Fruit fly (Drosophila melanogaster) whole organism, embryonic: ENCODE results near the gene Nprl3.

Experiments used
- Bgb ChIP-seq: fragments of 200-800 bp; sonication (Bioruptor generic); IDR thresholded peaks from 2 replicates; pipeline ENCODE4 v1.3.6; 2022; ENCODE audit warnings: missing biosample characterization, missing genetic modification characterization; ENCODE audit not compliant: partially characterized antibody
- CG10366 ChIP-seq: fragments of 200-800 bp; sonication (Bioruptor generic); IDR thresholded peaks from 2 replicates; pipeline ENCODE4 v1.3.6; 2022; ENCODE audit warnings: missing biosample characterization, missing genetic modification characterization
- CG10959 ChIP-seq: fragments of 200-800 bp; sonication (Bioruptor generic); IDR thresholded peaks from 2 replicates; pipeline ENCODE4 v1.3.6; 2022; ENCODE audit warnings: missing biosample characterization, missing genetic modification characterization
- CG11456 ChIP-seq: fragments of 200-800 bp; sonication (Bioruptor generic); IDR thresholded peaks from 3 replicates; pipeline ENCODE4 v1.3.6; 2022; ENCODE audit warnings: missing biosample characterization, missing genetic modification characterization
- CG11504 ChIP-seq: fragments of 200-800 bp; sonication (Bioruptor generic); optimal IDR thresholded peaks from 3 replicates; lab custom pipeline; 2019; ENCODE audit warnings: missing biosample characterization, mild to moderate bottlenecking, missing genetic modification characterization, moderate library complexity
- CG15269 ChIP-seq: fragments of 200-800 bp; sonication (Bioruptor generic); optimal IDR thresholded peaks from 2 replicates; lab custom pipeline; 2018; ENCODE audit warnings: missing biosample characterization, mild to moderate bottlenecking, missing genetic modification characterization, moderate library complexity
- CG17361 ChIP-seq: fragments of 200-800 bp; sonication (Bioruptor generic); IDR thresholded peaks from 3 replicates; pipeline ENCODE4 v1.3.6; 2022; ENCODE audit warnings: missing biosample characterization, missing genetic modification characterization
- CG30020 ChIP-seq: fragments of 200-800 bp; optimal IDR thresholded peaks from 2 replicates; lab custom pipeline; 2019; ENCODE audit warnings: missing biosample characterization, mild to moderate bottlenecking, missing genetic modification characterization, moderate library complexity
- CG4707 ChIP-seq: fragments of 200-800 bp; sonication (Bioruptor generic); optimal IDR thresholded peaks from 2 replicates; lab custom pipeline; 2018; ENCODE audit warnings: missing biosample characterization, mild to moderate bottlenecking, missing genetic modification characterization, moderate library complexity
- CG6254 ChIP-seq: fragments of 200-800 bp; sonication (Bioruptor generic); optimal IDR thresholded peaks from 3 replicates; lab custom pipeline; 2017; ENCODE audit warnings: mild to moderate bottlenecking, missing biosample characterization, missing genetic modification reagents, missing genetic modification characterization
- CG7963 ChIP-seq: fragments of 200-800 bp; sonication (Bioruptor generic); IDR thresholded peaks from 3 replicates; pipeline ENCODE4 v1.3.6; 2022; ENCODE audit warnings: missing biosample characterization, missing genetic modification characterization; ENCODE audit not compliant: partially characterized antibody
- CG8290 ChIP-seq, 3 experiments: fragments of 200-800 bp; sonication (Bioruptor generic); optimal IDR thresholded peaks; 2 replicates each; lab custom pipeline; 2016 to 2019; ENCODE audit warnings: missing biosample characterization in 3 of 3, missing genetic modification characterization in 3 of 3, mild to moderate bottlenecking in 2 of 3, moderate library complexity in 1 of 3
- CG9932 ChIP-seq: fragments of 200-800 bp; sonication (Bioruptor generic); IDR thresholded peaks from 2 replicates; pipeline ENCODE4 v1.3.6; 2022; ENCODE audit warnings: missing biosample characterization, missing genetic modification characterization
- CrebB ChIP-seq: fragments of 200-800 bp; sonication (Bioruptor generic); optimal IDR thresholded peaks from 3 replicates; lab custom pipeline; 2018; ENCODE audit warnings: missing biosample characterization, mild to moderate bottlenecking, missing genetic modification characterization
- Dip2 ChIP-seq: fragments of 200-800 bp; sonication (Bioruptor generic); IDR thresholded peaks from 2 replicates; pipeline ENCODE4 v1.3.6; 2022; ENCODE audit warnings: missing biosample characterization, missing genetic modification characterization
- Dip3 ChIP-seq: fragments of 200-800 bp; sonication (Bioruptor generic); optimal IDR thresholded peaks from 3 replicates; lab custom pipeline; 2016; ENCODE audit warnings: missing biosample characterization, missing genetic modification characterization
- Doc2 ChIP-seq: fragments of 200-800 bp; sonication (Bioruptor generic); IDR thresholded peaks from 2 replicates; pipeline ENCODE4 v1.3.6; 2022; ENCODE audit warnings: missing biosample characterization, missing genetic modification characterization
- Gsc ChIP-seq: fragments of 200-800 bp; sonication (Bioruptor generic); IDR thresholded peaks from 2 replicates; pipeline ENCODE4 v1.3.6; 2022; ENCODE audit warnings: missing biosample characterization, missing genetic modification characterization
- Hand ChIP-seq: fragments of 200-800 bp; sonication (Bioruptor generic); optimal IDR thresholded peaks from 2 replicates; lab custom pipeline; 2017; ENCODE audit warnings: mild to moderate bottlenecking, missing biosample characterization, missing genetic modification reagents, missing genetic modification characterization
- Hr78 ChIP-seq, 2 experiments: fragments of 200-800 bp in 1 of 2; fragments of >200 bp in 1 of 2; sonication (Bioruptor generic) in 1 of 2; optimal IDR thresholded peaks; 2 replicates each; lab custom pipeline; 2017 to 2019; ENCODE audit warnings: missing biosample characterization in 2 of 2, missing genetic modification characterization in 2 of 2, mild to moderate bottlenecking in 1 of 2, moderate library complexity in 1 of 2
- Lim3 ChIP-seq: fragments of 200-800 bp; sonication (Bioruptor generic); IDR thresholded peaks from 2 replicates; pipeline ENCODE4 v1.3.6; 2022; ENCODE audit warnings: missing biosample characterization, missing genetic modification characterization
- MTF-1 ChIP-seq: fragments of 200-800 bp; sonication (Bioruptor generic); optimal IDR thresholded peaks from 2 replicates; lab custom pipeline; 2018; ENCODE audit warnings: missing biosample characterization, mild to moderate bottlenecking, missing genetic modification characterization, borderline replicate concordance
- Mes4 ChIP-seq: fragments of 200-800 bp; sonication (Bioruptor generic); optimal IDR thresholded peaks from 2 replicates; lab custom pipeline; 2016; ENCODE audit warnings: missing biosample characterization, missing genetic modification characterization
- NFAT ChIP-seq: fragments of 200-800 bp; sonication (Bioruptor generic); IDR thresholded peaks from 2 replicates; pipeline ENCODE4 v1.3.6; 2022; ENCODE audit warnings: missing biosample characterization, missing genetic modification characterization
- Nf-YC ChIP-seq: fragments of 200-800 bp; optimal IDR thresholded peaks from 3 replicates; lab custom pipeline; 2019; ENCODE audit warnings: missing biosample characterization, mild to moderate bottlenecking, missing genetic modification characterization, moderate library complexity
- Ravus ChIP-seq: fragments of 200-800 bp; sonication (Bioruptor generic); IDR thresholded peaks from 2 replicates; pipeline ENCODE4 v1.3.6; 2022; ENCODE audit warnings: missing biosample characterization, missing genetic modification characterization
- Xbp1 ChIP-seq: fragments of 200-800 bp; sonication (Bioruptor generic); optimal IDR thresholded peaks from 3 replicates; lab custom pipeline; 2016; ENCODE audit warnings: missing biosample characterization, mild to moderate bottlenecking, missing genetic modification characterization
- aop ChIP-seq: fragments of 200-800 bp; sonication (Bioruptor generic); IDR thresholded peaks from 2 replicates; pipeline ENCODE4 v1.3.6; 2022; ENCODE audit warnings: missing biosample characterization, missing genetic modification characterization
- bcd ChIP-seq: fragments of 200-800 bp; sonication (Bioruptor generic); optimal IDR thresholded peaks from 2 replicates; lab custom pipeline; 2017; ENCODE audit warnings: missing biosample characterization, mild to moderate bottlenecking, missing genetic modification characterization
- bowl ChIP-seq: fragments of 200-800 bp; sonication (Bioruptor generic); IDR thresholded peaks from 2 replicates; pipeline ENCODE4 v1.3.6; 2022; ENCODE audit warnings: missing biosample characterization, missing genetic modification characterization
- cas ChIP-seq: fragments of 200-800 bp; sonication (Bioruptor generic); IDR thresholded peaks from 2 replicates; pipeline ENCODE4 v1.3.6; 2022; ENCODE audit warnings: missing biosample characterization, missing genetic modification characterization
- chinmo ChIP-seq: fragments of 200-800 bp; sonication (Bioruptor generic); IDR thresholded peaks from 4 replicates; pipeline ENCODE4 v1.3.6; 2022; ENCODE audit warnings: missing biosample characterization, missing genetic modification characterization; ENCODE audit not compliant: partially characterized antibody
- crol ChIP-seq: fragments of 200-800 bp; sonication (Bioruptor generic); IDR thresholded peaks from 2 replicates; pipeline ENCODE4 v1.3.6; 2022; ENCODE audit warnings: missing biosample characterization, missing genetic modification characterization
- en ChIP-seq: fragments of 200-800 bp; sonication (Bioruptor generic); optimal IDR thresholded peaks from 2 replicates; lab custom pipeline; 2016; ENCODE audit warnings: missing biosample characterization, missing genetic modification characterization
- fd64A ChIP-seq: fragments of 200-800 bp; sonication (Bioruptor generic); optimal IDR thresholded peaks from 3 replicates; lab custom pipeline; 2018; ENCODE audit warnings: missing biosample characterization, mild to moderate bottlenecking, missing genetic modification characterization
- gce ChIP-seq: fragments of 200-800 bp; sonication (Bioruptor generic); IDR thresholded peaks from 3 replicates; pipeline ENCODE4 v1.3.6; 2022; ENCODE audit warnings: missing biosample characterization, missing genetic modification characterization
- gfzf ChIP-seq: fragments of 200-800 bp; sonication (Bioruptor generic); optimal IDR thresholded peaks from 2 replicates; lab custom pipeline; 2016; ENCODE audit warnings: missing biosample characterization, mild to moderate bottlenecking, missing genetic modification characterization, moderate library complexity
- kah ChIP-seq: fragments of 200-800 bp; sonication (Bioruptor generic); optimal IDR thresholded peaks from 2 replicates; lab custom pipeline; 2018; ENCODE audit warnings: missing biosample characterization, mild to moderate bottlenecking, missing genetic modification characterization
- ken ChIP-seq: fragments of 200-800 bp; sonication (Bioruptor generic); IDR thresholded peaks from 3 replicates; pipeline ENCODE4 v1.3.6; 2022; ENCODE audit warnings: missing biosample characterization, missing genetic modification characterization
- nau ChIP-seq: fragments of 200-800 bp; sonication (Bioruptor generic); optimal IDR thresholded peaks from 3 replicates; lab custom pipeline; 2017; ENCODE audit warnings: missing biosample characterization, mild to moderate bottlenecking, missing genetic modification characterization, missing genetic modification reagents
- nerfin-2 ChIP-seq: fragments of 200-800 bp; sonication (Bioruptor generic); IDR thresholded peaks from 2 replicates; pipeline ENCODE4 v1.3.6; 2022; ENCODE audit warnings: missing biosample characterization, missing genetic modification characterization; ENCODE audit not compliant: partially characterized antibody
- org-1 ChIP-seq: fragments of 200-800 bp; sonication (Bioruptor generic); optimal IDR thresholded peaks from 2 replicates; lab custom pipeline; 2017; ENCODE audit warnings: missing biosample characterization, missing genetic modification characterization
- prd ChIP-seq, 3 experiments: fragments of >200 bp in 2 of 3; fragments of 200-800 bp in 1 of 3; sonication (Bioruptor generic) in 1 of 3; optimal IDR thresholded peaks in 2 of 3; IDR thresholded peaks in 1 of 3; 2 replicates in 2 of 3; 3 replicates in 1 of 3; pipeline versions ENCODE4 v1.3.6 to Lab custom; 2017 to 2022; ENCODE audit warnings: missing biosample characterization in 1 of 3, missing genetic modification characterization in 1 of 3
- repo ChIP-seq: fragments of 200-800 bp; sonication (Bioruptor generic); optimal IDR thresholded peaks from 2 replicates; lab custom pipeline; 2016; ENCODE audit warnings: missing biosample characterization, missing genetic modification characterization
- shn ChIP-seq: fragments of 200-800 bp; sonication (Bioruptor generic); optimal IDR thresholded peaks from 3 replicates; lab custom pipeline; 2016; ENCODE audit warnings: missing biosample characterization, missing genetic modification characterization
- sisA ChIP-seq: fragments of 200-800 bp; sonication (Bioruptor generic); IDR thresholded peaks from 2 replicates; pipeline ENCODE4 v1.3.6; 2022; ENCODE audit warnings: missing biosample characterization, missing genetic modification characterization
- slbo ChIP-seq: fragments of 200-800 bp; sonication (Bioruptor generic); IDR thresholded peaks from 2 replicates; pipeline ENCODE4 v1.3.6; 2022; ENCODE audit warnings: missing biosample characterization, missing genetic modification characterization
- unc-4 ChIP-seq: fragments of 200-800 bp; sonication (Bioruptor generic); IDR thresholded peaks from 2 replicates; pipeline ENCODE4 v1.3.6; 2022; ENCODE audit warnings: missing biosample characterization, missing genetic modification characterization; ENCODE audit not compliant: partially characterized antibody

Nprl3 gene

DNA sequence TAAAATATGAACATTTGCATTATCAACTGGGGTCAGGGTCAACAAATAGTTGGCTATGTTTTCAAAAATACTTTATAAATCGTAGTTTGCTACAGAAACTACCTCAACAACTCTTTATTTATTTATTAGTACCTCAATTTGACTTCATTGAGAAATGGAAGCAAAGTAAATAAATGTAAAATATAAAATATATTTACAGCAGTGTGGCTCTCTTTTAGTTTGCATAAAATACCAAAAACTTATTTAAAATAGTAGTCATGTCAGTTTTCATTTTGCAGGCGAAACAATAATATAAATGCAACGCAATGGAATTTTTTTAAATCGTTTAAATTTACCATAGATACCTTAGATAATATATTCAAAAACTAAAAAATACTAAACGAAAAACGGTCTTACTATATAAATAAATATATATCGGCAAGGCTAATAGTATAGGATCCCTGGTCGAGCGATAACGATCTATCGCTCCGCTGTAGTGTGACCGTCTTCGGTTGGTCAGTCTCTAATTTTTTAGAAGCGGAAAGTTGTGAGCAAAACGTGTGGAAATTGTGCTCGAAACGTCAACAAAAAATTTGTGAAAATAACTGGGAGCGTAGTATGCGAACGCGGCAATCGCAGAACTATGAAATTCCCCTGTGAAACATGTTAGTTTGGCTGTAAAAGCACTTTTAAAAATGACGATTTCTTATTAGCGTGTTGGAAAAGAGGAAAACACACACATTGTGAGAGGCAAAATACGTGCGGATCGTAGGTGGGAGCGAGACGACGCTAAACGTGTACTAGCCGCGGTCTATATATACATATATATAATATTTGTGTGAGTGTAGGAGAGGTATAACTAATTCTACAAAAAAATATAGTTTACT, at the start of gene Nprl3, which contains the start of gene upSET:
Gene Nprl3, minus strand, starts transcription at position 223 of the 866 bp plus-strand sequence.
Gene upSET, plus strand, starts transcription at position 470 of the 866 bp plus-strand sequence.
- TF ChIP-seq CG9932 (GFP tag; lab: Robert Waterston, UW) = peak; percentile 17; the same call in 1 of the 2 replicates
- TF ChIP-seq Hr78 (GFP tag; optimal IDR thresholded peaks at IDR 0.05; lab: Kevin White, UChicago) = peak in 1 of 2 experiments; percentile 2
- no peak for TF ChIP-seq CG10959
- TF ChIP-seq org-1 (GFP tag; lab: Kevin White, UChicago) = no peak
- TF ChIP-seq nerfin-2 = peak; percentile 60
- no peak for TF ChIP-seq CG11456 (GFP tag; lab: Robert Waterston, UW)
- peak; percentile 59 for TF ChIP-seq CG30020 (tag; lab: Kevin White, UChicago)
- peak; percentile 85 for TF ChIP-seq unc-4
- no peak for TF ChIP-seq CG10366 (GFP tag; lab: Robert Waterston, UW)
- no peak for TF ChIP-seq CrebB (tag; lab: Kevin White, UChicago)
- TF ChIP-seq CG4707 (GFP tag; lab: Kevin White, UChicago) = no peak
- TF ChIP-seq Gsc = no peak
- no peak for TF ChIP-seq CG6254 (GFP tag; lab: Kevin White, UChicago)
- TF ChIP-seq gce (GFP tag; lab: Robert Waterston, UW) = no peak
- no peak for TF ChIP-seq CG8290 (GFP tag; optimal IDR thresholded peaks at IDR 0.05; lab: Kevin White, UChicago)
- TF ChIP-seq CG8290 (tag; optimal IDR thresholded peaks at IDR 0.05; lab: Kevin White, UChicago) = no peak
- no peak for TF ChIP-seq prd (optimal IDR thresholded peaks at IDR 0.05; lab: Kevin White, UChicago)
- peak; percentile 21; the same call in 1 of the 3 replicates for TF ChIP-seq prd (GFP tag; IDR thresholded peaks at IDR 0.05; lab: Robert Waterston, UW)
- TF ChIP-seq NFAT = no peak
- peak; percentile 44 for TF ChIP-seq CG11504 (tag; lab: Kevin White, UChicago)
- TF ChIP-seq CG15269 (tag; lab: Kevin White, UChicago) = no peak
- no peak for TF ChIP-seq bcd (GFP tag; lab: Kevin White, UChicago)
- no peak for TF ChIP-seq Dip3 (GFP tag; lab: Kevin White, UChicago)
- TF ChIP-seq shn (GFP tag; lab: Kevin White, UChicago) = no peak
- peak; percentile 91 for TF ChIP-seq Bgb (GFP tag; lab: Robert Waterston, UW)
- TF ChIP-seq fd64A (GFP tag; lab: Kevin White, UChicago) = no peak
- peak; percentile 60 for TF ChIP-seq Nf-YC (tag; lab: Kevin White, UChicago)
- TF ChIP-seq repo = no peak
- no peak for TF ChIP-seq cas (GFP tag; lab: Robert Waterston, UW)
- TF ChIP-seq crol (GFP tag; lab: Robert Waterston, UW) = no peak
- TF ChIP-seq CG7963 (GFP tag; lab: Robert Waterston, UW) = peak; percentile 77
- TF ChIP-seq MTF-1 = no peak
- TF ChIP-seq nau (GFP tag; lab: Kevin White, UChicago) = no peak
- no peak for TF ChIP-seq Mes4 (GFP tag; lab: Kevin White, UChicago)
- peak; percentile 84 for TF ChIP-seq gfzf
- TF ChIP-seq kah (GFP tag; lab: Kevin White, UChicago) = no peak
- no peak for TF ChIP-seq ken (GFP tag; lab: Robert Waterston, UW)
- no peak for TF ChIP-seq Doc2 (GFP tag; lab: Robert Waterston, UW)
- no peak for TF ChIP-seq Lim3 (GFP tag; lab: Robert Waterston, UW)
- TF ChIP-seq bowl (GFP tag; lab: Robert Waterston, UW) = no peak
- no peak for TF ChIP-seq Hand (GFP tag; lab: Kevin White, UChicago)
- no peak for TF ChIP-seq en (GFP tag; lab: Kevin White, UChicago)
- TF ChIP-seq slbo = no peak
- TF ChIP-seq CG17361 (GFP tag; lab: Robert Waterston, UW) = peak; percentile 63; the same call in 2 of the 3 replicates
- TF ChIP-seq chinmo = peak; percentile 71; the same call in 1 of the 4 replicates
- no peak for TF ChIP-seq Dip2 (GFP tag; lab: Robert Waterston, UW)
- no peak for TF ChIP-seq Ravus (GFP tag; lab: Robert Waterston, UW)
- TF ChIP-seq aop (GFP tag; lab: Robert Waterston, UW) = no peak
- TF ChIP-seq Xbp1 = no peak
- TF ChIP-seq sisA (GFP tag; lab: Robert Waterston, UW) = no peak
